Worm (Caenorhabditis elegans) whole organism, L1 larva: ENCODE measurements around the gene mgrn-1.

Experiments used
- C16A3.4 ChIP-seq: fragments of 150-350 bp; optimal IDR thresholded peaks from 2 replicates; lab custom pipeline; 2014; ENCODE audit warnings: missing biosample characterization, missing genetic modification characterization
- F16B12.6 ChIP-seq: fragments of 150-350 bp; optimal IDR thresholded peaks from 2 replicates; lab custom pipeline; 2014; ENCODE audit warnings: missing biosample characterization, missing genetic modification characterization
- Y116A8C.19 ChIP-seq: sonication (generic microtip); optimal IDR thresholded peaks from 2 replicates; lab custom pipeline; 2016; ENCODE audit warnings: missing compliant biosample characterization, missing genetic modification characterization, borderline replicate concordance
- aha-1 ChIP-seq: fragments of 150-350 bp; optimal IDR thresholded peaks from 2 replicates; lab custom pipeline; 2014; ENCODE audit warnings: missing biosample characterization, missing genetic modification characterization
- aly-2 ChIP-seq: fragments of 150-350 bp; optimal IDR thresholded peaks from 2 replicates; lab custom pipeline; 2014; ENCODE audit warnings: missing biosample characterization, missing genetic modification characterization
- ama-1 ChIP-seq: fragments of 150-350 bp; optimal IDR thresholded peaks from 2 replicates; lab custom pipeline; 2014
- blmp-1 ChIP-seq: fragments of 150-350 bp; optimal IDR thresholded peaks from 2 replicates; lab custom pipeline; 2014; ENCODE audit warnings: missing biosample characterization, missing genetic modification characterization
- ceh-8 ChIP-seq: fragments of 200-800 bp; sonication (Bioruptor generic); optimal IDR thresholded peaks from 2 replicates; lab custom pipeline; 2018; ENCODE audit warnings: mild to moderate bottlenecking, missing genetic modification characterization, moderate library complexity, missing compliant biosample characterization
- ceh-82 ChIP-seq, 3 experiments: fragments of 150-350 bp in 1 of 3; sonication (generic microtip) in 2 of 3; optimal IDR thresholded peaks; 2 replicates each; lab custom pipeline; 2014 to 2017; ENCODE audit warnings: missing biosample characterization in 3 of 3, missing genetic modification characterization in 3 of 3
- ceh-90 ChIP-seq: sonication (generic microtip); optimal IDR thresholded peaks from 2 replicates; lab custom pipeline; 2016; ENCODE audit warnings: missing genetic modification characterization, missing compliant biosample characterization
- dsc-1 ChIP-seq: sonication (generic microtip); optimal IDR thresholded peaks from 2 replicates; lab custom pipeline; 2016; ENCODE audit warnings: mild to moderate bottlenecking, missing genetic modification characterization, missing compliant biosample characterization
- efl-1 ChIP-seq, 4 experiments: fragments of 150-350 bp; optimal IDR thresholded peaks in 3 of 4; peaks in 1 of 4; 1 replicate in 1 of 4; 2 replicates in 3 of 4; lab custom pipeline; 2014; ENCODE audit warnings: missing biosample characterization in 2 of 4, missing genetic modification characterization in 2 of 4, missing genetic modification reagents in 2 of 4
- egl-13 ChIP-seq: sonication (generic microtip); optimal IDR thresholded peaks from 2 replicates; lab custom pipeline; 2016; ENCODE audit warnings: missing genotype, missing genetic modification reagents, missing genetic modification characterization, missing compliant biosample characterization
- egl-27 ChIP-seq, 2 experiments: fragments of 150-350 bp in 1 of 2; sonication (generic microtip); optimal IDR thresholded peaks; 3 replicates each; lab custom pipeline; 2017 to 2018; ENCODE audit warnings: missing biosample characterization in 2 of 2, missing genetic modification characterization in 2 of 2, missing genetic modification reagents in 2 of 2
- elt-2 ChIP-seq: sonication (generic microtip); optimal IDR thresholded peaks from 2 replicates; lab custom pipeline; 2016; ENCODE audit warnings: missing genetic modification characterization, mild to moderate bottlenecking, inconsistent platforms, missing compliant biosample characterization, missing genetic modification reagents
- elt-3 ChIP-seq, 6 experiments: fragments of 150-350 bp in 1 of 6; sonication (generic microtip); optimal IDR thresholded peaks; 2 replicates each; lab custom pipeline; 2017 to 2018; ENCODE audit warnings: missing biosample characterization in 6 of 6, missing genetic modification characterization in 6 of 6, inconsistent platforms in 1 of 6
- ets-5 ChIP-seq: fragments of 200-800 bp; sonication (Bioruptor generic); IDR thresholded peaks from 2 replicates; pipeline ENCODE4 v1.3.6; 2022; ENCODE audit warnings: missing genetic modification characterization, missing compliant biosample characterization
- fkh-4 ChIP-seq: sonication (generic microtip); optimal IDR thresholded peaks from 2 replicates; lab custom pipeline; 2016; ENCODE audit warnings: missing compliant biosample characterization, missing genetic modification characterization, borderline replicate concordance
- hlh-17 ChIP-seq: fragments of 200-800 bp; sonication (Bioruptor generic); optimal IDR thresholded peaks from 2 replicates; lab custom pipeline; 2018; ENCODE audit warnings: missing genetic modification characterization, mild to moderate bottlenecking, missing compliant biosample characterization, moderate library complexity, borderline replicate concordance
- hlh-4 ChIP-seq: sonication (generic microtip); optimal IDR thresholded peaks from 2 replicates; lab custom pipeline; 2016; ENCODE audit warnings: mild to moderate bottlenecking, missing genetic modification characterization, missing compliant biosample characterization
- isw-1 ChIP-seq: fragments of 200-800 bp; sonication (Bioruptor generic); IDR thresholded peaks from 2 replicates; pipeline ENCODE4 v1.3.6; 2022; ENCODE audit warnings: missing genetic modification characterization, missing compliant biosample characterization
- lin-13 ChIP-seq: fragments of 150-350 bp; optimal IDR thresholded peaks from 2 replicates; lab custom pipeline; 2014; ENCODE audit warnings: missing biosample characterization, missing genetic modification reagents, missing genetic modification characterization
- lin-14 ChIP-seq: fragments of 200-800 bp; sonication (Bioruptor generic); optimal IDR thresholded peaks from 2 replicates; lab custom pipeline; 2018; ENCODE audit warnings: mild to moderate bottlenecking, missing genetic modification characterization, moderate library complexity, missing compliant biosample characterization
- lsy-2 ChIP-seq, 2 experiments: fragments of 150-350 bp; optimal IDR thresholded peaks; 2 replicates each; lab custom pipeline; 2014; ENCODE audit warnings: missing biosample characterization in 2 of 2, missing genetic modification characterization in 2 of 2
- mdl-1 ChIP-seq, 2 experiments: fragments of 150-350 bp; optimal IDR thresholded peaks; 2 replicates each; lab custom pipeline; 2014 to 2017; ENCODE audit warnings: missing biosample characterization in 2 of 2, missing genetic modification characterization in 2 of 2, inconsistent platforms in 1 of 2
- mep-1 ChIP-seq: fragments of 150-350 bp; optimal IDR thresholded peaks from 2 replicates; lab custom pipeline; 2014; ENCODE audit warnings: missing biosample characterization, missing genetic modification characterization
- nhr-11 ChIP-seq: fragments of 150-350 bp; optimal IDR thresholded peaks from 2 replicates; lab custom pipeline; 2014; ENCODE audit warnings: missing biosample characterization, missing genetic modification characterization
- nhr-12 ChIP-seq: sonication (generic microtip); optimal IDR thresholded peaks from 2 replicates; lab custom pipeline; 2017; ENCODE audit warnings: missing biosample characterization, missing genetic modification characterization
- nhr-20 ChIP-seq: sonication (generic microtip); optimal IDR thresholded peaks from 2 replicates; lab custom pipeline; 2016; ENCODE audit warnings: mild to moderate bottlenecking, missing genetic modification characterization, missing compliant biosample characterization
- nhr-237 ChIP-seq: fragments of 150-350 bp; optimal IDR thresholded peaks from 2 replicates; lab custom pipeline; 2014; ENCODE audit warnings: missing biosample characterization, missing genetic modification characterization
- nhr-47 ChIP-seq: sonication (generic microtip); optimal IDR thresholded peaks from 2 replicates; lab custom pipeline; 2016; ENCODE audit warnings: mild to moderate bottlenecking, missing genetic modification characterization, moderate library complexity, missing compliant biosample characterization
- nhr-71 ChIP-seq: sonication (generic microtip); optimal IDR thresholded peaks from 2 replicates; lab custom pipeline; 2016; ENCODE audit warnings: mild to moderate bottlenecking, missing genetic modification characterization, moderate library complexity, missing compliant biosample characterization
- nhr-76 ChIP-seq: sonication (generic microtip); optimal IDR thresholded peaks from 2 replicates; lab custom pipeline; 2017; ENCODE audit warnings: missing biosample characterization, missing genetic modification characterization
- nhr-77 ChIP-seq: fragments of 150-350 bp; optimal IDR thresholded peaks from 2 replicates; lab custom pipeline; 2014; ENCODE audit warnings: missing biosample characterization, missing genetic modification characterization
- nhr-84 ChIP-seq: sonication (generic microtip); optimal IDR thresholded peaks from 2 replicates; lab custom pipeline; 2017; ENCODE audit warnings: missing biosample characterization, missing genetic modification characterization
- nhr-85 ChIP-seq: sonication (generic microtip); peaks from one replicate; lab custom pipeline; 2016; ENCODE audit warnings: missing genetic modification characterization, inconsistent platforms, missing compliant biosample characterization
- nhr-90 ChIP-seq: sonication (generic microtip); optimal IDR thresholded peaks from 2 replicates; lab custom pipeline; 2016; ENCODE audit warnings: mild to moderate bottlenecking, missing genetic modification characterization, missing compliant biosample characterization; ENCODE audit not compliant: poor library complexity
- pax-3 ChIP-seq: fragments of 200-800 bp; sonication (Bioruptor generic); optimal IDR thresholded peaks from 2 replicates; lab custom pipeline; 2018; ENCODE audit warnings: mild to moderate bottlenecking, missing genetic modification characterization, moderate library complexity, missing compliant biosample characterization
- rnt-1 ChIP-seq: sonication (generic microtip); optimal IDR thresholded peaks from 2 replicates; lab custom pipeline; 2016; ENCODE audit warnings: mild to moderate bottlenecking, missing genetic modification characterization, moderate library complexity, missing compliant biosample characterization
- snu-23 ChIP-seq: sonication (generic microtip); optimal IDR thresholded peaks from 2 replicates; lab custom pipeline; 2016; ENCODE audit warnings: missing genetic modification characterization, missing compliant biosample characterization
- swsn-7 ChIP-seq: sonication (generic microtip); optimal IDR thresholded peaks from 2 replicates; lab custom pipeline; 2016; ENCODE audit warnings: missing genetic modification characterization, missing compliant biosample characterization
- tbx-2 ChIP-seq: sonication (generic microtip); optimal IDR thresholded peaks from 2 replicates; lab custom pipeline; 2016; ENCODE audit warnings: missing genetic modification characterization, missing compliant biosample characterization
- unc-30 ChIP-seq: sonication (generic microtip); optimal IDR thresholded peaks from 2 replicates; lab custom pipeline; 2017; ENCODE audit warnings: missing biosample characterization, missing genetic modification characterization
- unc-62 ChIP-seq: fragments of 150-350 bp; optimal IDR thresholded peaks from 2 replicates; lab custom pipeline; 2014; ENCODE audit warnings: missing biosample characterization, missing genetic modification reagents, missing genetic modification characterization
- unc-86 ChIP-seq: sonication (generic microtip); optimal IDR thresholded peaks from 2 replicates; lab custom pipeline; 2016; ENCODE audit warnings: missing genetic modification characterization, missing compliant biosample characterization
- unc-98 ChIP-seq: fragments of 200-800 bp; sonication (Bioruptor generic); IDR thresholded peaks from 2 replicates; pipeline ENCODE4 v1.3.6; 2022; ENCODE audit warnings: missing genetic modification characterization, missing compliant biosample characterization
- vab-15 ChIP-seq: sonication (generic microtip); optimal IDR thresholded peaks from 2 replicates; lab custom pipeline; 2017; ENCODE audit warnings: missing genotype, mild to moderate bottlenecking, missing genetic modification characterization, missing compliant biosample characterization
- xbp-1 ChIP-seq: sonication (generic microtip); optimal IDR thresholded peaks from 2 replicates; lab custom pipeline; 2016; ENCODE audit warnings: missing genetic modification characterization, missing compliant biosample characterization
- zip-4 ChIP-seq: fragments of 200-800 bp; sonication (Bioruptor generic); optimal IDR thresholded peaks from 2 replicates; lab custom pipeline; 2018; ENCODE audit warnings: mild to moderate bottlenecking, missing genetic modification characterization, moderate library complexity, missing compliant biosample characterization
- ztf-4 ChIP-seq: fragments of 150-350 bp; optimal IDR thresholded peaks from 2 replicates; lab custom pipeline; 2014; ENCODE audit warnings: missing biosample characterization, missing genetic modification characterization

mgrn-1 gene

DNA sequence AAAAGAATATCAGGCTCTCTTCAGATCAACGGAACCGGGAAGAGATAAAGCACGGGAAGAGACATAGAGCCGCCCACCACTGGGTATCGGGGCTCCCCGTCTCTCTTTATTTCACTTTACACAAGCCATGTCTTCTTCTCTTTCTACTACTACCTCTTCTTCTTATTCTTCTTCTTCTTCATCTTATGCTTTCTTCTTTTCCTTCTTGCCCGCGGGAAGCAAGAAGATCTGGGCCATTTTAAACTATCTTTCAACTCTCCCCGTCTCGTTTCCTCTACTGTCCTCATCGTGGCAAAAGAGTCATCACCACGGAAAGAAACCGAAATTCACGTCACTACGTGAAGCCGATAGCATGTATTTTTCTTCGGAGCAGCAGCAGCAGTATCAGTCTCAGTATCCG, 18.9 kb downstream of the mgrn-1 start (continued):
- TF ChIP-seq nhr-71 (tag; lab: Kevin White, UChicago) (peak; percentile 71), nhr-90 (tag; lab: Kevin White, UChicago) (no peak), blmp-1 (tag; lab: Kevin White, UChicago) (no peak), ama-1 (lab: Kevin White, UChicago) (no peak), fkh-4 (tag; lab: Kevin White, UChicago) (no peak), dsc-1 (tag; lab: Kevin White, UChicago) (peak; percentile 39), vab-15 (tag; lab: Kevin White, UChicago) (no peak), aly-2 (tag; lab: Kevin White, UChicago) (no peak), hlh-17 (GFP tag; lab: Kevin White, UChicago) (no peak), nhr-77 (tag; lab: Kevin White, UChicago) (no peak), hlh-4 (tag; lab: Kevin White, UChicago) (no peak), unc-62 (no peak), snu-23 (GFP tag; lab: Kevin White, UChicago) (peak; percentile 43), aha-1 (no peak), unc-86 (tag; lab: Kevin White, UChicago) (no peak), xbp-1 (tag; lab: Kevin White, UChicago) (no peak), egl-13 (tag; lab: Kevin White, UChicago) (no peak), unc-30 (no peak), rnt-1 (peak; percentile 36), nhr-47 (tag; lab: Kevin White, UChicago) (no peak), isw-1 (GFP tag; lab: Robert Waterston, UW) (no peak), nhr-12 (no peak), lin-13 (GFP tag; lab: Kevin White, UChicago) (no peak), Y116A8C.19 (tag; lab: Kevin White, UChicago) (no peak), ets-5 (GFP tag; lab: Robert Waterston, UW) (no peak)

DNA sequence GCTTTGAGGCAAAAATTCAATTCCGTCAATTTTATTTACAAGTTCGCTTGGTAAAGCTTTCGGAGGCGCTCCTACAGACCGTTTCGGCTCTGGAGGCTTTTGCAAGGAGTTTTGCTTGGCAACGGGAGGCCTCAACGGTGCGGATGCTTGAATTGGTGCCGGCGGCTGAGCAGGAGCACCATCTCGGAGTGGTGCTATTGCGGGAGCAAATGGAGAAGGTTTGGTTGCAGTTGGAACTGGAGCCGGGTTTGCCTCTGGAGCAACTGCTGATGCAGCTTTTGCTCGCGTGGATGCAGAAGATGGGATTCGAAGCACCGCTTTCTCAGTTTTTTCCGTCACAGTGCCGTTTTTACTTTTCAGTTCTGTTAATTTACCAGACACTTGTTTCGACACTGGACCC, 21.5 kb downstream of the mgrn-1 start:
- TF ChIP-seq pax-3 (tag; lab: Kevin White, UChicago) (no peak), nhr-237 (tag; lab: Kevin White, UChicago) (no peak), mdl-1 (tag; optimal IDR thresholded peaks at IDR 0.05; lab: Kevin White, UChicago) (no peak), zip-4 (no peak), mep-1 (tag; lab: Kevin White, UChicago) (no peak), egl-13 (tag; lab: Kevin White, UChicago) (no peak), ceh-82 (tag; optimal IDR thresholded peaks at IDR 0.05; lab: Kevin White, UChicago) (no peak), snu-23 (GFP tag; lab: Kevin White, UChicago) (no peak), ceh-90 (tag; lab: Kevin White, UChicago) (no peak), nhr-85 (tag; lab: Kevin White, UChicago) (no peak), egl-27 (tag; optimal IDR thresholded peaks at IDR 0.05; lab: Kevin White, UChicago) (no peak), unc-98 (no peak), elt-2 (tag; lab: Kevin White, UChicago) (no peak), swsn-7 (no peak), nhr-84 (tag; lab: Kevin White, UChicago) (no peak), lsy-2 (tag; optimal IDR thresholded peaks at IDR 0.05; lab: Kevin White, UChicago) (no peak), nhr-76 (tag; lab: Kevin White, UChicago) (no peak), C16A3.4 (tag; lab: Kevin White, UChicago) (no peak)

DNA sequence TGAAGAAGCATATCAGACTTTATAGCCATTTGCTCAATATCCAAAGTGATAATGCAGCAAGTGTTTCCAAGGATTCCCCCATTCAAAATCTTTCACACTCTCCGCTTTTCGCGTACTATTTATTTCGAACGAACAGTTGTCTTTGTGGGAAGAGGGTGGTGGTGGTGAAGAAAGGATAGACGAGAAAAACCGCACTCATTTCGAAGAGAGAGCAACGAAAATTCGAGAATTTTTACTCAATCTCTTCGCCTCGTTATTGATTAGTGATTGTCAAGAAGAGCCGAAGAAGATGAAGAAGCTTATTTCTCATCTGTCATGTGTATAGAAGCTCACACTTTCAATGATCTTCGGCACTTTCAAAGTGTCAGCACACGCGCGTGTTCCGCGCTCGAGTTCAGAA, 23.6 kb downstream of the mgrn-1 start:
- TF ChIP-seq snu-23 (GFP tag; lab: Kevin White, UChicago), result peak; percentile 44
- TF ChIP-seq vab-15 (tag; lab: Kevin White, UChicago), result no peak
- TF ChIP-seq egl-27 (tag; optimal IDR thresholded peaks at IDR 0.05; lab: Kevin White, UChicago), result no peak
- no peak for TF ChIP-seq pax-3 (tag; lab: Kevin White, UChicago)
- TF ChIP-seq nhr-20, result peak; percentile 46
- no peak for TF ChIP-seq ceh-8 (GFP tag; lab: Kevin White, UChicago)
- TF ChIP-seq ztf-4 (tag; lab: Kevin White, UChicago), result no peak
- peak; percentile 48 for TF ChIP-seq tbx-2 (tag; lab: Kevin White, UChicago)
- TF ChIP-seq F16B12.6 (tag; lab: Kevin White, UChicago), result no peak
- no peak for TF ChIP-seq elt-3 (tag; optimal IDR thresholded peaks at IDR 0.05; lab: Kevin White, UChicago)
- peak; percentile 6 for TF ChIP-seq nhr-11 (tag; lab: Kevin White, UChicago)
- no peak for TF ChIP-seq aha-1
- TF ChIP-seq efl-1 (optimal IDR thresholded peaks at IDR 0.05; lab: Kevin White, UChicago), result no peak
- TF ChIP-seq efl-1 (GFP tag; optimal IDR thresholded peaks at IDR 0.05 in 1 of 2; lab: Kevin White, UChicago), result peak in 1 of 2 experiments; percentile 71
- TF ChIP-seq egl-13 (tag; lab: Kevin White, UChicago), result no peak
- peak; percentile 35 for TF ChIP-seq mep-1 (tag; lab: Kevin White, UChicago)
- TF ChIP-seq elt-2 (tag; lab: Kevin White, UChicago), result no peak
- TF ChIP-seq lsy-2 (tag; optimal IDR thresholded peaks at IDR 0.05; lab: Kevin White, UChicago), result peak; percentile 34 to 36
- TF ChIP-seq blmp-1 (tag; lab: Kevin White, UChicago), result no peak
- TF ChIP-seq lin-14, result peak; percentile 89
